Fruit fly (Drosophila melanogaster) whole organism, embryonic: ENCODE measurements around the gene Vha100-2.
A peak's percentile ranks its signal among the peaks of the same experiment; 100 is the strongest.

Experiments used
- B-H1 ChIP-seq: fragments of 200-800 bp; sonication (Bioruptor generic); IDR thresholded peaks from 3 replicates; pipeline ENCODE4 v1.3.6; 2022; ENCODE audit warnings: missing biosample characterization, missing genetic modification characterization
- CG11398 ChIP-seq: fragments of 200-800 bp; sonication (Bioruptor generic); optimal IDR thresholded peaks from 2 replicates; lab custom pipeline; 2016; ENCODE audit warnings: missing biosample characterization, missing genetic modification characterization
- CG12155 ChIP-seq: fragments of 200-800 bp; sonication (Bioruptor generic); optimal IDR thresholded peaks from 3 replicates; lab custom pipeline; 2016; ENCODE audit warnings: missing biosample characterization, missing genetic modification characterization
- CG12659 ChIP-seq: fragments of 200-800 bp; sonication (Bioruptor generic); optimal IDR thresholded peaks from 3 replicates; lab custom pipeline; 2017; ENCODE audit warnings: mild to moderate bottlenecking, missing biosample characterization, missing genetic modification reagents, missing genetic modification characterization
- CG13296 ChIP-seq: fragments of 200-800 bp; sonication (Bioruptor generic); optimal IDR thresholded peaks from 3 replicates; lab custom pipeline; 2018; ENCODE audit warnings: missing biosample characterization, mild to moderate bottlenecking, missing genetic modification characterization
- CG1529 ChIP-seq: fragments of 200-800 bp; sonication (Bioruptor generic); optimal IDR thresholded peaks from 3 replicates; lab custom pipeline; 2018; ENCODE audit warnings: missing biosample characterization, missing genetic modification characterization
- CG16813 ChIP-seq: fragments of 200-800 bp; sonication (Bioruptor generic); IDR thresholded peaks from 3 replicates; pipeline ENCODE4 v1.3.6; 2022; ENCODE audit warnings: missing biosample characterization, missing genetic modification characterization; ENCODE audit not compliant: partially characterized antibody
- CG16863 ChIP-seq: fragments of 200-800 bp; sonication (Bioruptor generic); optimal IDR thresholded peaks from 3 replicates; lab custom pipeline; 2016; ENCODE audit warnings: missing biosample characterization, missing genetic modification characterization
- CG17328 ChIP-seq: fragments of 200-800 bp; sonication (Bioruptor generic); IDR thresholded peaks from 2 replicates; pipeline ENCODE4 v1.3.6; 2022; ENCODE audit warnings: missing biosample characterization, missing genetic modification characterization
- CG2120 ChIP-seq: fragments of 200-800 bp; sonication (Bioruptor generic); optimal IDR thresholded peaks from 3 replicates; lab custom pipeline; 2016; ENCODE audit warnings: missing biosample characterization, missing genetic modification characterization
- CG2129 ChIP-seq: fragments of 200-800 bp; sonication (Bioruptor generic); IDR thresholded peaks from 2 replicates; pipeline ENCODE4 v1.3.6; 2022; ENCODE audit warnings: missing biosample characterization, missing genetic modification characterization; ENCODE audit not compliant: partially characterized antibody
- CG30431 ChIP-seq: fragments of 200-800 bp; sonication (Bioruptor generic); optimal IDR thresholded peaks from 2 replicates; lab custom pipeline; 2017; ENCODE audit warnings: missing biosample characterization, missing genetic modification characterization
- CG33557 ChIP-seq: fragments of 200-800 bp; sonication (Bioruptor generic); optimal IDR thresholded peaks from 2 replicates; lab custom pipeline; 2019; ENCODE audit warnings: missing biosample characterization, mild to moderate bottlenecking, missing genetic modification characterization, moderate library complexity
- CG43689 ChIP-seq: fragments of 200-800 bp; sonication (Bioruptor generic); IDR thresholded peaks from 2 replicates; pipeline ENCODE4 v1.3.6; 2022; ENCODE audit warnings: missing biosample characterization, missing genetic modification characterization
- CG4854 ChIP-seq: fragments of 200-800 bp; sonication (Bioruptor generic); optimal IDR thresholded peaks from 2 replicates; lab custom pipeline; 2016; ENCODE audit warnings: missing biosample characterization, missing genetic modification characterization, inconsistent platforms
- CG5245 ChIP-seq: fragments of 200-800 bp; sonication (Bioruptor generic); optimal IDR thresholded peaks from 3 replicates; lab custom pipeline; 2016; ENCODE audit warnings: missing biosample characterization, missing genetic modification characterization
- CG7963 ChIP-seq: fragments of 200-800 bp; sonication (Bioruptor generic); IDR thresholded peaks from 3 replicates; pipeline ENCODE4 v1.3.6; 2022; ENCODE audit warnings: missing biosample characterization, missing genetic modification characterization; ENCODE audit not compliant: partially characterized antibody
- CG9876 ChIP-seq: fragments of 200-800 bp; sonication (Bioruptor generic); optimal IDR thresholded peaks from 2 replicates; lab custom pipeline; 2016; ENCODE audit warnings: missing biosample characterization, missing genetic modification characterization
- CG9932 ChIP-seq: fragments of 200-800 bp; sonication (Bioruptor generic); IDR thresholded peaks from 2 replicates; pipeline ENCODE4 v1.3.6; 2022; ENCODE audit warnings: missing biosample characterization, missing genetic modification characterization
- CoRest ChIP-seq: fragments of 200-800 bp; sonication (Bioruptor generic); optimal IDR thresholded peaks from 3 replicates; lab custom pipeline; 2018; ENCODE audit warnings: missing biosample characterization, mild to moderate bottlenecking, missing genetic modification characterization, moderate library complexity
- Fer2 ChIP-seq: fragments of 200-800 bp; sonication (Bioruptor generic); optimal IDR thresholded peaks from 2 replicates; lab custom pipeline; 2018; ENCODE audit warnings: missing biosample characterization, mild to moderate bottlenecking, missing genetic modification characterization, moderate library complexity
- Gug ChIP-seq: fragments of 200-800 bp; sonication (Bioruptor generic); IDR thresholded peaks from 4 replicates; pipeline ENCODE4 v1.3.6; 2022; ENCODE audit warnings: missing biosample characterization, missing genetic modification characterization
- HmgD ChIP-seq: fragments of 200-800 bp; sonication (Bioruptor generic); optimal IDR thresholded peaks from 3 replicates; lab custom pipeline; 2016; ENCODE audit warnings: missing biosample characterization, missing genetic modification characterization
- Lhr ChIP-seq: fragments of 200-800 bp; sonication (Bioruptor generic); optimal IDR thresholded peaks from 3 replicates; lab custom pipeline; 2017; ENCODE audit warnings: mild to moderate bottlenecking, missing biosample characterization, missing genetic modification reagents, missing genetic modification characterization
- Neu2 ChIP-seq: fragments of 200-800 bp; sonication (Bioruptor generic); optimal IDR thresholded peaks from 3 replicates; lab custom pipeline; 2016; ENCODE audit warnings: missing biosample characterization, missing genetic modification characterization, borderline replicate concordance
- Poxn ChIP-seq: fragments of 200-800 bp; sonication (Bioruptor generic); IDR thresholded peaks from 2 replicates; pipeline ENCODE4 v1.3.6; 2022; ENCODE audit warnings: missing biosample characterization, missing genetic modification characterization
- Rfx ChIP-seq: fragments of 200-800 bp; sonication (Bioruptor generic); IDR thresholded peaks from 2 replicates; pipeline ENCODE4 v1.3.6; 2022; ENCODE audit warnings: missing biosample characterization, missing genetic modification characterization
- Sox100B ChIP-seq: fragments of 200-800 bp; sonication (Bioruptor generic); optimal IDR thresholded peaks from 3 replicates; lab custom pipeline; 2018; ENCODE audit warnings: missing biosample characterization, mild to moderate bottlenecking, missing genetic modification characterization
- Sry-δ ChIP-seq: fragments of 200-800 bp; sonication (Bioruptor generic); optimal IDR thresholded peaks from 2 replicates; lab custom pipeline; 2016; ENCODE audit warnings: missing biosample characterization, missing genetic modification characterization
- ac ChIP-seq: fragments of 200-800 bp; sonication (Bioruptor generic); optimal IDR thresholded peaks from 3 replicates; lab custom pipeline; 2017; ENCODE audit warnings: missing biosample characterization, mild to moderate bottlenecking, missing genetic modification characterization
- al ChIP-seq: fragments of 200-800 bp; sonication (Bioruptor generic); IDR thresholded peaks from 2 replicates; pipeline ENCODE4 v1.3.6; 2022; ENCODE audit warnings: missing biosample characterization, missing genetic modification characterization
- ase ChIP-seq: fragments of 200-800 bp; sonication (Bioruptor generic); IDR thresholded peaks from 3 replicates; pipeline ENCODE4 v1.3.6; 2022; ENCODE audit warnings: missing biosample characterization, missing genetic modification characterization
- bigmax ChIP-seq: fragments of 200-800 bp; sonication (Bioruptor generic); optimal IDR thresholded peaks from 2 replicates; lab custom pipeline; 2018; ENCODE audit warnings: missing biosample characterization, mild to moderate bottlenecking, missing genetic modification characterization
- chm ChIP-seq: fragments of 200-800 bp; sonication (Bioruptor generic); IDR thresholded peaks from 2 replicates; pipeline ENCODE4 v1.3.6; 2022; ENCODE audit warnings: missing biosample characterization, missing genetic modification characterization
- dmrt11E ChIP-seq: fragments of 200-800 bp; sonication (Bioruptor generic); optimal IDR thresholded peaks from 3 replicates; lab custom pipeline; 2018; ENCODE audit warnings: missing biosample characterization, mild to moderate bottlenecking, missing genetic modification characterization, moderate library complexity
- dysf ChIP-seq: fragments of 200-800 bp; sonication (Bioruptor generic); IDR thresholded peaks from 3 replicates; pipeline ENCODE4 v1.3.6; 2022; ENCODE audit warnings: missing biosample characterization, missing genetic modification characterization
- ems ChIP-seq: fragments of 200-800 bp; sonication (Bioruptor generic); optimal IDR thresholded peaks from 3 replicates; lab custom pipeline; 2016; ENCODE audit warnings: missing biosample characterization, missing genetic modification characterization
- gsb-n ChIP-seq: fragments of 200-800 bp; sonication (Bioruptor generic); optimal IDR thresholded peaks from 3 replicates; lab custom pipeline; 2018; ENCODE audit warnings: missing biosample characterization, mild to moderate bottlenecking, missing genetic modification characterization
- gt ChIP-seq: fragments of 200-800 bp; sonication (Bioruptor generic); IDR thresholded peaks from 2 replicates; pipeline ENCODE4 v1.3.6; 2022; ENCODE audit warnings: missing biosample characterization, missing genetic modification characterization
- luna ChIP-seq: fragments of 200-800 bp; sonication (Bioruptor generic); optimal IDR thresholded peaks from 2 replicates; lab custom pipeline; 2016; ENCODE audit warnings: missing biosample characterization, missing genetic modification characterization
- oc ChIP-seq: fragments of 200-800 bp; sonication (Bioruptor generic); optimal IDR thresholded peaks from 2 replicates; lab custom pipeline; 2018; ENCODE audit warnings: missing biosample characterization, mild to moderate bottlenecking, missing genetic modification characterization, moderate library complexity
- pb ChIP-seq: fragments of 200-800 bp; sonication (Bioruptor generic); optimal IDR thresholded peaks from 3 replicates; lab custom pipeline; 2016; ENCODE audit warnings: missing biosample characterization, missing genetic modification characterization
- pfk ChIP-seq: fragments of 200-800 bp; sonication (Bioruptor generic); optimal IDR thresholded peaks from 2 replicates; lab custom pipeline; 2018; ENCODE audit warnings: missing biosample characterization, mild to moderate bottlenecking, missing genetic modification characterization, moderate library complexity
- pita ChIP-seq: fragments of 200-800 bp; sonication (Bioruptor generic); optimal IDR thresholded peaks from 2 replicates; lab custom pipeline; 2017; ENCODE audit warnings: missing biosample characterization, mild to moderate bottlenecking, missing genetic modification characterization
- rib ChIP-seq: fragments of 200-800 bp; sonication (Bioruptor generic); IDR thresholded peaks from 2 replicates; pipeline ENCODE4 v1.3.6; 2022; ENCODE audit warnings: missing biosample characterization, missing genetic modification characterization
- so ChIP-seq: fragments of 200-800 bp; sonication (Bioruptor generic); IDR thresholded peaks from 3 replicates; pipeline ENCODE4 v1.3.6; 2022; ENCODE audit warnings: missing biosample characterization, missing genetic modification characterization
- vfl ChIP-seq: fragments of 200-800 bp; sonication (Bioruptor generic); optimal IDR thresholded peaks from 2 replicates; lab custom pipeline; 2016; ENCODE audit warnings: missing biosample characterization, missing genetic modification characterization
- wek ChIP-seq: fragments of 200-800 bp; sonication (Bioruptor generic); optimal IDR thresholded peaks from 3 replicates; lab custom pipeline; 2018; ENCODE audit warnings: missing biosample characterization, mild to moderate bottlenecking, missing genetic modification characterization, moderate library complexity
- zen2 ChIP-seq: fragments of 200-800 bp; sonication (Bioruptor generic); IDR thresholded peaks from 3 replicates; pipeline ENCODE4 v1.3.6; 2022; ENCODE audit warnings: missing biosample characterization, missing genetic modification characterization; ENCODE audit not compliant: partially characterized antibody

Vha100-2 gene

DNA sequence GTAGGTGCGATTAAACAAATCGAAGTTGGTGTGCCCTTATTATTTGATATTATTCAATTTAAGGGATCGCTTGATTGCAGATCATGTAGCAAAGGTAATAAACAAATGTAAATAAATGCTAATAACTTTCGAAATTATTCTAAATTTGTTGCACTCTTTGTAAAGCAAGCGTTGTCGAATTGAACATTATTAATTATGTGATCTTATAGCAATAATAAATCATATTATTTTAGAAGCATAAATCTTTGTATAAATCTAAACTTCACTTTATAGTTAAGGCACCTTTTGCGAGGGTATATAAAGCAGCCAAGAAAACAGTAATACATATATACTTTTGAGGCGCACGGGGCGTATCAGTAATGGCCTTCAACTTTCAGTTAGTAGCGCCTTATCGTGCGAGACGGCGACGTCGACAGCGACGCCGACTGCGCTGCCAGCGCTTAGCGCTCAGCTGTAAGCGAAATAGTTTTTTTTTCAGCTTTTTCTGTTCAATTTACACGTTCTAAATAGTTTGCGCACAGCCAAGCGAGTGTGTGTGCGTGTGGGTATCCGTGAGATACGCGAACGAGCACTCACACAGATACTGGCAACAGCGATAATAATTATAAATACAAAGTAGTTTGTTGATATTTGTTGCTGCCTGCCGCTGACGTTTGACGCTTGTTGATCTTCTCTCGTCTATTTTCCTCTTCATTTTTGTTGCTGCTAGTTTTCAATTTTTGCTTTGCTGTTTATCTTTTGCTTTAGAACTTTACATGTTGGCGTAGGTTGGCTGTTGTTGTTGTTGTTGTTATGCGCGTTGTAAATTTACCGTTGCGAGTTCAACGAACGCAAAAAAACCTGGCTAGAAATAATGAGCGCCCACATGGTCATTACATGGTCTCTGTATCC lies 40.1 kb upstream of the Vha100-2 start (continued):
- peak; percentile 40 for TF ChIP-seq CG33557
- no peak for TF ChIP-seq luna
- 0 out of 2 replicates have a peak, but pooled peaks have one; percentile 24 for TF ChIP-seq CG43689 (GFP tag; lab: Robert Waterston, UW)
- TF ChIP-seq Gug (GFP tag; lab: Robert Waterston, UW): no peak
- TF ChIP-seq dmrt11E: peak; percentile 34
- no peak for TF ChIP-seq zen2 (GFP tag; lab: Robert Waterston, UW)
- peak; percentile 70 for TF ChIP-seq wek (GFP tag; lab: Kevin White, UChicago)
- peak; percentile 1 for TF ChIP-seq CG30431
- no peak for TF ChIP-seq gt
- TF ChIP-seq CG12659 (GFP tag; lab: Kevin White, UChicago): peak; percentile 50
- TF ChIP-seq CG16813 (GFP tag; lab: Robert Waterston, UW): no peak
- TF ChIP-seq rib (GFP tag; lab: Robert Waterston, UW): peak; percentile 55; the same call in 1 of the 2 replicates
- no peak for TF ChIP-seq bigmax (GFP tag; lab: Kevin White, UChicago)
- no peak for TF ChIP-seq pita
- TF ChIP-seq CG2120 (GFP tag; lab: Kevin White, UChicago): peak; percentile 77
- no peak for TF ChIP-seq pb (GFP tag; lab: Kevin White, UChicago)
- TF ChIP-seq CG12155 (GFP tag; lab: Kevin White, UChicago): peak; percentile 37
- peak; percentile 34 for TF ChIP-seq Lhr (GFP tag; lab: Kevin White, UChicago)
- no peak for TF ChIP-seq Neu2
- peak; percentile 38 for TF ChIP-seq gsb-n
- no peak for TF ChIP-seq CG5245
- no peak for TF ChIP-seq CG7963 (GFP tag; lab: Robert Waterston, UW)
- TF ChIP-seq B-H1 (GFP tag; lab: Robert Waterston, UW): no peak; the same call in 2 of the 3 replicates
- TF ChIP-seq Sry-δ: no peak
- TF ChIP-seq CoRest (tag; lab: Kevin White, UChicago): peak; percentile 78
- TF ChIP-seq dysf (GFP tag; lab: Robert Waterston, UW): peak; percentile 66; the same call in 2 of the 3 replicates
- peak; percentile 32; the same call in 1 of the 2 replicates for TF ChIP-seq al
- no peak for TF ChIP-seq CG17328 (GFP tag; lab: Robert Waterston, UW)
- TF ChIP-seq ase (GFP tag; lab: Robert Waterston, UW): no peak
- TF ChIP-seq CG9876: peak; percentile 33
- peak; percentile 13 for TF ChIP-seq CG4854 (GFP tag; lab: Kevin White, UChicago)
- peak; percentile 42 for TF ChIP-seq CG1529
- peak; percentile 73 for TF ChIP-seq CG13296 (GFP tag; lab: Kevin White, UChicago)
- no peak for TF ChIP-seq pfk (GFP tag; lab: Kevin White, UChicago)
- TF ChIP-seq Rfx: peak; percentile 61
- no peak for TF ChIP-seq ac (GFP tag; lab: Kevin White, UChicago)
- peak; percentile 66; the same call in 1 of the 3 replicates for TF ChIP-seq so
- no peak for TF ChIP-seq Poxn (GFP tag; lab: Robert Waterston, UW)
- peak; percentile 56 for TF ChIP-seq CG11398 (GFP tag; lab: Kevin White, UChicago)
- peak; percentile 48 for TF ChIP-seq Sox100B (GFP tag; lab: Kevin White, UChicago)
- TF ChIP-seq ems (GFP tag; lab: Kevin White, UChicago): no peak
- peak; percentile 54 for TF ChIP-seq Fer2 (tag; lab: Kevin White, UChicago)
- no peak for TF ChIP-seq HmgD
- TF ChIP-seq CG9932 (GFP tag; lab: Robert Waterston, UW): peak; percentile 44; the same call in 1 of the 2 replicates
- TF ChIP-seq CG16863: peak; percentile 24
- TF ChIP-seq CG2129 (GFP tag; lab: Robert Waterston, UW): no peak
- no peak for TF ChIP-seq chm (GFP tag; lab: Robert Waterston, UW)
- TF ChIP-seq vfl: no peak
- TF ChIP-seq oc: no peak
